Fruit fly (Drosophila melanogaster) whole organism, prepupa: ENCODE data around the gene CG43198.

Experiments
- CG16779 ChIP-seq: fragments of 200-800 bp; sonication (Bioruptor generic); optimal IDR thresholded peaks from 3 replicates; lab custom pipeline; 2017; ENCODE audit warnings: missing biosample characterization, mild to moderate bottlenecking, missing genetic modification characterization
- CG6163 ChIP-seq: fragments of 200-800 bp; sonication (Bioruptor generic); IDR thresholded peaks from 3 replicates; pipeline ENCODE4 v1.3.6; 2022; ENCODE audit warnings: missing biosample characterization, missing genetic modification characterization
- Hr38 ChIP-seq: sonication (Bioruptor generic); optimal IDR thresholded peaks from 2 replicates; lab custom pipeline; 2016; ENCODE audit warnings: missing biosample characterization, missing genetic modification characterization
- Lpt ChIP-seq: fragments of 200-800 bp; sonication (Bioruptor generic); optimal IDR thresholded peaks from 3 replicates; lab custom pipeline; 2016; ENCODE audit warnings: missing biosample characterization, missing genetic modification characterization
- dsx ChIP-seq: fragments of 200-800 bp; optimal IDR thresholded peaks from 3 replicates; lab custom pipeline; 2019; ENCODE audit warnings: missing biosample characterization, mild to moderate bottlenecking, missing genetic modification characterization, moderate library complexity; ENCODE audit not compliant: poor library complexity, severe bottlenecking
- lz ChIP-seq: fragments of 200-800 bp; sonication (Bioruptor generic); optimal IDR thresholded peaks from 3 replicates; lab custom pipeline; 2016; ENCODE audit warnings: missing biosample characterization, missing genetic modification characterization
- vri ChIP-seq: fragments of 200-800 bp; sonication (Bioruptor generic); optimal IDR thresholded peaks from 3 replicates; lab custom pipeline; 2016; ENCODE audit warnings: missing biosample characterization, mild to moderate bottlenecking, missing genetic modification characterization

CG43198 gene

DNA sequence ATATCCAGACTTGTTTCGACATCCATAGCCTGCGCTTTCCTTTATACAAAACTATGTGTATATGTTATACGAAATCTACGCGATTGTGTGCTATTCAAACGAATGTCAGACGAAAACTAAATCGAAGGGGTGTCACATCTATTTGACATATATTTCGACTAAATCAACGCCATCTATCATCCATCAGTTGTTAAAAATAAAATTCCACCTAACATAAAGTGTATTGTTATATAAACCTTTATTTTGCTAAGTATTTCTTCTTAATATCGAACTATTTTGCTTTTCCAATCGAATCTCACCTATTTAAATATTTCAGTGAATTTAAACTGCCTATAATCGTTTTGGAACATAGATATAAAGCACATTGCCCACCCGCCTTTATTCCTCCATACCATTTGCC is 50.1 kb downstream of the CG43198 start, which contains the start of gene CG15035:
CG15035 (minus strand) TSS at position 101 of the 400 bp plus-strand sequence.
- TF ChIP-seq Lpt (GFP tag; lab: Kevin White, UChicago) (no peak), CG16779 (tag; lab: Kevin White, UChicago) (no peak), dsx (GFP tag; lab: Kevin White, UChicago) (no peak), CG6163 (GFP tag; lab: Robert Waterston, UW) (no peak), lz (no peak), Hr38 (no peak), vri (no peak)
